Worm (Caenorhabditis elegans): ENCODE data around the gene lias-1.
A peak's percentile ranks its signal among the peaks of the same experiment; 100 is the strongest.

Gene lias-1

DNA sequence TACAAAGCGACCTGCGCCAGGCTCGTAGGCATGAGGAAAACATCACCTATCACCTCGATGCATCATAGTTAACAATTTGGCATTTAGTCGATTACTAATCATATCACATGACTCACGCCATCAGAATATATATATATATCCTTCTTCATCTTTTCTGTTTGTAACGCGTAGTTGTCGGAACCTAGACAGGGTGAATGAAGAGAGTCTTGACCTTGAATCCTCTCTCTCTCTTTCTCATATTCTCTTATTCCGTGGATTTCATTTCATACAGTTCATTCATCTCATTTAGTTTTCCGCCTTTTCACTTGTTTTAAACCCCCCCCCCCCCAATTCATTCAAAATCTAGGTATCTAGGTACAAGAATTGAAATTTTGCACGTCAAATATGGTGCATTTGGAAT lies 24.7 kb downstream of the lias-1 start:
- TF ChIP-seq che-1 (tag; optimal IDR thresholded peaks at IDR 0.05) (no peak), unc-42 (tag; optimal IDR thresholded peaks at IDR 0.05) (no peak), hlh-30 (tag; optimal IDR thresholded peaks at IDR 0.05; ENCODE audit: insufficient read depth) (peak; percentile 19), ref-2 (tag; optimal IDR thresholded peaks at IDR 0.05) (no peak), tbx-7 (tag; optimal IDR thresholded peaks at IDR 0.05) (no peak), pqm-1 (tag; optimal IDR thresholded peaks at IDR 0.05) (no peak)

- TF ChIP-seq pha-4 (tag; optimal IDR thresholded peaks at IDR 0.05) = no peak
- no peak for TF ChIP-seq ceh-6 (GFP tag; optimal IDR thresholded peaks at IDR 0.05)
- TF ChIP-seq pag-3 (tag; optimal IDR thresholded peaks at IDR 0.05; ENCODE audit: borderline replicate concordance) = no peak
- TF ChIP-seq ref-2 (tag; optimal IDR thresholded peaks at IDR 0.05) = no peak
- peak; percentile 86 for TF ChIP-seq nfya-1 (tag; optimal IDR thresholded peaks at IDR 0.05)
These were observed 26.0 kb downstream of the lias-1 start for ce11 chrIII:3478795-3479398.

- peak; percentile 90 for TF ChIP-seq dve-1 (tag; optimal IDR thresholded peaks at IDR 0.05)
- TF ChIP-seq hlh-8 (tag; optimal IDR thresholded peaks at IDR 0.05) = no peak
- no peak for TF ChIP-seq K02D7.2 (tag; optimal IDR thresholded peaks at IDR 0.05)
- TF ChIP-seq ceh-24 (tag; optimal IDR thresholded peaks at IDR 0.05) = no peak
- TF ChIP-seq sox-4 (tag; optimal IDR thresholded peaks at IDR 0.05) = no peak
- TF ChIP-seq ceh-9 (tag; optimal IDR thresholded peaks at IDR 0.05) = no peak
These were observed 27.5 kb downstream of the lias-1 start for ce11 chrIII:3477375-3477774.

ce11 chrIII:3476245-3476644 lies 28.7 kb downstream of the lias-1 start:
- TF ChIP-seq unc-3 (GFP tag; conservative IDR thresholded peaks at IDR 0.05) (no peak), unc-3 (tag; optimal IDR thresholded peaks at IDR 0.05) (peak; percentile 88), syd-9 (tag; optimal IDR thresholded peaks at IDR 0.05) (peak; percentile 22), unc-86 (tag; optimal IDR thresholded peaks at IDR 0.05) (peak; percentile 82), sox-2 (GFP tag; IDR thresholded peaks at IDR 0.05) (no peak), mec-3 (tag; optimal IDR thresholded peaks at IDR 0.05; ENCODE audit: borderline replicate concordance) (peak; percentile 96), ceh-19 (GFP tag; optimal IDR thresholded peaks at IDR 0.05) (peak; percentile 59), ceh-18 (tag; optimal IDR thresholded peaks at IDR 0.05) (peak; percentile 32), ceh-34 (tag; optimal IDR thresholded peaks at IDR 0.05) (peak; percentile 71), ets-4 (tag; optimal IDR thresholded peaks at IDR 0.05) (peak; percentile 98), fkh-6 (tag; optimal IDR thresholded peaks at IDR 0.05) (peak; percentile 76), lin-11 (tag; optimal IDR thresholded peaks at IDR 0.05) (peak; percentile 41), ceh-14 (tag; optimal IDR thresholded peaks at IDR 0.05) (peak; percentile 95), hlh-30 (tag; optimal IDR thresholded peaks at IDR 0.05; ENCODE audit: insufficient read depth) (no peak), gmeb-2 (tag; optimal IDR thresholded peaks at IDR 0.05) (peak; percentile 43), eyg-1 (tag; optimal IDR thresholded peaks at IDR 0.05) (peak; percentile 51), hlh-8 (tag; optimal IDR thresholded peaks at IDR 0.05) (peak; percentile 93), sox-4 (tag; optimal IDR thresholded peaks at IDR 0.05) (no peak), ttx-3 (tag; optimal IDR thresholded peaks at IDR 0.05) (peak; percentile 72), pqm-1 (tag; optimal IDR thresholded peaks at IDR 0.05) (peak; percentile 97), unc-42 (tag; optimal IDR thresholded peaks at IDR 0.05) (peak; percentile 70), ref-2 (tag; optimal IDR thresholded peaks at IDR 0.05) (peak; percentile 95), ceh-6 (GFP tag; optimal IDR thresholded peaks at IDR 0.05) (no peak), ceh-2 (tag; optimal IDR thresholded peaks at IDR 0.05) (peak; percentile 96), K09A11.1 (tag; optimal IDR thresholded peaks at IDR 0.05; ENCODE audit: insufficient read depth) (no peak), rnt-1 (tag; optimal IDR thresholded peaks at IDR 0.05) (peak; percentile 87), Y22D7AL.16 (tag; optimal IDR thresholded peaks at IDR 0.05) (peak; percentile 53), ceh-31 (tag; optimal IDR thresholded peaks at IDR 0.05) (peak; percentile 99), zip-5 (tag; optimal IDR thresholded peaks at IDR 0.05) (peak; percentile 98), nfya-1 (tag; optimal IDR thresholded peaks at IDR 0.05) (no peak), ahr-1 (tag; optimal IDR thresholded peaks at IDR 0.05) (peak; percentile 90), sdc-2 (tag; optimal IDR thresholded peaks at IDR 0.05) (peak; percentile 71), C38D4.7 (GFP tag; optimal IDR thresholded peaks at IDR 0.05) (peak; percentile 56), elt-4 (tag; optimal IDR thresholded peaks at IDR 0.05) (peak; percentile 75), ceh-30 (tag; optimal IDR thresholded peaks at IDR 0.05) (no peak), C08G9.2 (tag; optimal IDR thresholded peaks at IDR 0.05) (peak; percentile 99), pag-3 (tag; optimal IDR thresholded peaks at IDR 0.05; ENCODE audit: borderline replicate concordance) (peak; percentile 86), fax-1 (tag; optimal IDR thresholded peaks at IDR 0.05) (peak; percentile 95)
